Worm (Caenorhabditis elegans): ENCODE results near the gene ham-1.

DNA sequence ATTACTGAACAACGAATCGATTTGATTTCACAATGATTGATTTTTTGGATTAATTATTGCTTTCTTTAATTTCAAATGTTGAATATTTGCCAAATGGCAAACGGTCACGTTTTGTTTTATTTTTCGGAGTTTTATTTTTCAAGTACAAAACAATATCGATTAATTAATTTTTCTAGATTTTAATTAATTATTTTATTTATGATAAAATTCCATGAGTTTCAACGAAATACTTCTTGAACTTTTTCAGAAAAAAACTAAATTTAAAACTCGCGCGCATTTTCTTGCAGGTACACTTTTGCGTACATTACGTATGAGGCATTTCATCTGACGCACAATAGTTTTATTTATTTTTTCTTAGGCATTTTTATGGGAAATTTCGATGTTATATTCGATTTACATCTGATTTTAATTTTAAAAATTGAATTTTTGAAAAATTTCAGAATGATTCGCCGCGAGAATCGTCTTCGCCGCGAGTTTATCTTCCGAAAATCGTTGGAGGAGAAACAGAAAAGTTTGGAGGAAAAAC, 17.0 kb downstream of the ham-1 start, which contains the start of the genes ZK795.2 and ZK795.3:
- TF ChIP-seq daf-12 (tag; optimal IDR thresholded peaks at IDR 0.05) (no peak), egl-27 (tag; optimal IDR thresholded peaks at IDR 0.05) (no peak), nfya-1 (tag; optimal IDR thresholded peaks at IDR 0.05; ENCODE audit: insufficient read depth) (peak; percentile 71), pha-4 (tag; optimal IDR thresholded peaks at IDR 0.05) (peak; percentile 90), nhr-11 (tag; optimal IDR thresholded peaks at IDR 0.05) (no peak), elt-1 (tag; optimal IDR thresholded peaks at IDR 0.05) (no peak), tbx-2 (tag; optimal IDR thresholded peaks at IDR 0.05) (no peak), skn-1 (tag; optimal IDR thresholded peaks at IDR 0.05) (no peak), mml-1 (tag; optimal IDR thresholded peaks at IDR 0.05) (no peak), ama-1 (optimal IDR thresholded peaks at IDR 0.05) (no peak), nhr-25 (tag; optimal IDR thresholded peaks at IDR 0.05) (no peak)

Measured in whole organism, L3 larva.